Worm (Caenorhabditis elegans) whole organism, dauer: ENCODE data around the gene EEED8.4.

Experiments
- unc-62 ChIP-seq: sonication (generic microtip); optimal IDR thresholded peaks from 2 replicates; lab custom pipeline; 2017; ENCODE audit warnings: missing biosample characterization, missing genetic modification reagents, missing genetic modification characterization

EEED8.4 gene

DNA sequence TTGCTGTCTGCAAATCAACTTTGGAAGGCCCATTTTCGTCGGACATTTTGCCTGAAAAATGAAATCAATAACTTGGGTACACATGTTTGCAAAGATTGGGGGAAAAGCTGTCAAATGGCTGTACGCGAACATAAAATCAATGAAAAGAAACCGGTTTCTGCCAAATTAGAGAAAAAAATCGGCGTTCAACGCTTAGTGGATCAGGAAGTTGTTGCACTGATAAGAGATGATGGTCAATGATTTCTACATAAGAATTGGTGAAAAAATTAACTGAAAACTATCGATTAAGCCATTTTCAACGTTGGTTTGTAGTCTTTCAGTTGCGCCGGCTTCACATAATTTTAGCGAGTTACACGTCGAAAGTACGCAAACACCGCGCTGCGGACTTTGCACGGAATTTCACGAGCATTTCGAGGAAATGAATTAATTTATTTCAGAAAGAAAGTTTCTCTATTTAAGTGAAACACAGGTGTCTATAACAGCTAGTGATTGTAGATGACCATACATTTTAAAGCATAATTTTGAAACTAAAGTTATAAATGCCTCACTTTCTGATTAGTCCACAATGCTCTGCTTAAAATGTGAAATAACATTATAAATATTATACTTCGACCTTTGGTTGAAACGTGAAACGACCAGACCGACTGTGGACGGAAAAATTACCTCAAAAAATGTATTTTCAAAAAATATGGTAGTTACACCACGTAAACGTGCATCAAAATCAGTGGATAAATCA, 20.6 kb downstream of the EEED8.4 start, which contains the start of the genes F07F6.4 and F07F6.2:
Gene F07F6.4 (minus strand): TSS at position 51 of the 736 bp plus-strand sequence.
Gene F07F6.2 (plus strand): TSS at position 686 of the 736 bp plus-strand sequence.
- TF ChIP-seq unc-62 (GFP tag; lab: Kevin White, UChicago), result no peak

DNA sequence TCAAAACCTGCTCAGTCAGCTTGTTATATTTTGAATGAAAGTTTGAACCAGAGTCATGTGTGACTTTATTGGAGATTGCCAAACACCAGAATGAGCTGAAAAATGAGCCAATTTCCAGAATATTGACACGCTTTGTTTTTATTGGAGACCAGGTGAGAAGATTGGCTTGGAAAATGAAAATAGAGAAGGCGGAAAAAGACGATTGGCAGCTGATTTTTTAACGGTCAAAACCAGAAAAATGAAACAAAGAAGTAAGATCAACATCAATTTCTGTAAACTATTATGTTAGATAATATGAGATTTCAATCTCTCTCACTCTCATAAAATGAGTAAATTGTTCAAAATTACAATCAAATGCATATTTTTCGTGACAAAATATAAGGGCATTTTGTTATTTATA, 23.9 kb downstream of the EEED8.4 start, which contains the start of gene srx-114:
Gene srx-114 (minus strand): TSS at position 101 of the 400 bp plus-strand sequence.
- no peak for TF ChIP-seq unc-62 (GFP tag; lab: Kevin White, UChicago)

ce11 chrII:5436833-5437232, 27.7 kb downstream of the EEED8.4 start, which contains the start of gene dct-5:
TSS of gene dct-5 (minus strand) at chrII:5436933.
- TF ChIP-seq unc-62 (GFP tag; lab: Kevin White, UChicago), result no peak

ce11 chrII:5437586-5437985, 28.5 kb downstream of the EEED8.4 start, which contains the start of gene F07F6.1:
TSS of gene F07F6.1 (plus strand) at chrII:5437886.
- no peak for TF ChIP-seq unc-62 (GFP tag; lab: Kevin White, UChicago)

- TF ChIP-seq unc-62 (GFP tag; lab: Kevin White, UChicago), result no peak
Observed at ce11 chrII:5446506-5446905, 37.4 kb downstream of the EEED8.4 start, which contains the start of gene nmr-1. TSS of gene nmr-1 (minus strand) at chrII:5446606.

DNA sequence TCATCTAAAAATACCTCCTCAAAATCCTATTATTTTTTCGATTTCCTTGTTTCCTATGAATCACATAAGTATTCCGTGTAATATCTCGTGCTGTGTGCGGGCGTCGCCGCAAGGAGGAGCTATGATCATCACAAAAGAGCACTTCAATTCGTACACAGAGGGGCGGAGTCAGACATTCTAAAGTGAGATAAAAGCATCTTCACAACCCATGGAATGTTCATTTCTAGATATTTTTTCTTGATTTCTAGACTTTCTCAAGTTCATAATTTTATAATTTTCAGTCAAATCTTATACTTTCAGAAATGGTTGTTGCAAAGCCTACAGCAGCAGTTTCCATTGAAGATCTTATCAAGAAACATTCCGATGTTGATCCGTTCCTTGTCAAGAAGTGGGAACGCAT, 38.3 kb downstream of the EEED8.4 start, which contains the start of gene cex-1:
Gene cex-1 (plus strand): TSS at position 301 of the 400 bp plus-strand sequence.
- no peak for TF ChIP-seq unc-62 (GFP tag; lab: Kevin White, UChicago)

ce11 chrII:5449219-5449618, 40.1 kb downstream of the EEED8.4 start:
- no peak for TF ChIP-seq unc-62 (GFP tag; lab: Kevin White, UChicago)

- TF ChIP-seq unc-62 (GFP tag; lab: Kevin White, UChicago), result no peak
Observed at ce11 chrII:5449620-5450019, 40.5 kb downstream of the EEED8.4 start.

ce11 chrII:5451278-5451677, 42.2 kb downstream of the EEED8.4 start:
- no peak for TF ChIP-seq unc-62 (GFP tag; lab: Kevin White, UChicago)

DNA sequence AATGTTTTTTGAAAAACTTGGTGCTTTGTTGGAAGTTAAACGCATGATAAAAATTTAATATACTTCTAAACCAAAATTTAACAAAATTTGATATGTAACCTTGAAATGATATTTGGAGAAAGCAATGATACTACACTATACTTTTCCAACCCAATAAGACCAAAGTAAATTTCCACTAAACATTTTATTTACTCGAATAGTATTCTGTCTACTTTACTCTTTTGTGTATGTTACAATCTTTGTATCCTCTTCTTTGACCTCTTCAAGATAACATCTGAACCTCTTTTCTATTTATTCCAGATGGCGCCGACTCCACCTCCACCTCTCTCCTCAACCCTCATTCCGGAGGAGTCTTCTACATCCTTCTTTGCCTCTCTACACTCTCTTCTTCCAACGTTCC, 44.4 kb downstream of the EEED8.4 start, which contains the start of gene dhs-5:
Gene dhs-5 (plus strand): TSS at position 301 of the 400 bp plus-strand sequence.
- no peak for TF ChIP-seq unc-62 (GFP tag; lab: Kevin White, UChicago)

ce11 chrII:5455650-5456355, 46.7 kb downstream of the EEED8.4 start, which contains the start of gene daz-1:
TSS of gene daz-1 (plus strand) at chrII:5456305.
- TF ChIP-seq unc-62 (GFP tag; lab: Kevin White, UChicago), result no peak

DNA sequence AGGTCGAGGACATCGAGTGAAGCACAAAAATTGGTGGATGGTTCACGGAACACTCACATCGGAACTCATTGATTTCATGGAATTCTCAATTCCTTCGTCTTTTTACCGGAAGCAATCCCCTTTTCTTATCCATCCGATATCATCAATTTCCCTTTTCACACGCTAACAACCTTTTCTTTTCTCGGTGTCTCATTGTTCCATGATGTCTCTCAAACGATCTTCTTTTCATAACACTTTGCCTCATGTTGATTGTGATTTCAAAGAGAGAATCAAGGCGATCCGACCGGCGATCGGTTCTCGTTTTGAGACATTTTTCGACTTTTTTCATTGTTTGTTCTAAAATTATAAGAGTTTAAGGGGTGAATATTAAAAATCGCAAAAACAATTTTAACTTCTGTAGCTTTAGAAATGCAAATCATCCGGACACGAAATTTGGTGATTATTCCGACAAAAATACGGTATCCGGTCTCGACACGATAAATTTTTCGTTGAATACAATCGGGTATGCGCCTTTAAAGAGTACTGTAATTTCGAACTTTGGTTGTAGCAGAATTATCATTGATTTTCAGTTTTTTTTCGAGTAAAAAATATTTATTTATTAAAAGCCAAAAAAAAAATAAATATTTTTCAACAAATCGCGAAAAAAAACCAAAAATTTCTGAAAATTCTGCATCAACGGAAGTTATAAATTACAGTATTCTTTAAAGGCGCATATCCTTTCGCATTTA, 49.7 kb downstream of the EEED8.4 start:
- no peak for TF ChIP-seq unc-62 (GFP tag; lab: Kevin White, UChicago)

DNA sequence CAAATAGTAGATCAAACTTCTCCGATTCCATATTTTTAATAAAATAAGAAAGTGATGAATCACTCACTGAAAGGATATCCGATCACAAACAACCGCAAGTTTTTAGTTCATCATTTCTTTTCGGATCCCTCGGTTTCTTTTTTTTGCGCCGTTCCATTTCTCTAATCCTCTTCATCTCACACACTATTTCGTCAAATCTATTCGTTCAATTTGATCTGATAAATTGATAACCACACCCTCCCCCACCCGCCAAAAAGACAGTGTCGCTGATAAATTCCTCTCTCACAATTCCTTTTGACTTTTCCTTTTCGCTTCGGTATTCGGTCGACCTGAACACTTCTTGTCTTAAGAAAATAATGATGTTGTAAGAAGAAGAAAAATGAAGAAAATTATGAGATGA, 50.4 kb downstream of the EEED8.4 start:
- no peak for TF ChIP-seq unc-62 (GFP tag; lab: Kevin White, UChicago)
